Fruit fly (Drosophila melanogaster) whole organism, embryonic: ENCODE results near the gene AnxB9.
A peak's percentile ranks its signal among the peaks of the same experiment; 100 is the strongest.

Experiments
- Atf3 ChIP-seq: fragments of 200-800 bp; sonication (Bioruptor generic); optimal IDR thresholded peaks from 3 replicates; lab custom pipeline; 2016; ENCODE audit warnings: missing biosample characterization, missing genetic modification characterization
- C15 ChIP-seq: fragments of 200-800 bp; sonication (Bioruptor generic); IDR thresholded peaks from 3 replicates; pipeline ENCODE4 v1.3.6; 2022; ENCODE audit warnings: missing biosample characterization, missing genetic modification characterization
- CG10321 ChIP-seq: fragments of 200-800 bp; sonication (Bioruptor generic); IDR thresholded peaks from 2 replicates; pipeline ENCODE4 v1.3.6; 2022; ENCODE audit warnings: missing biosample characterization, missing genetic modification characterization
- CG11456 ChIP-seq: fragments of 200-800 bp; sonication (Bioruptor generic); IDR thresholded peaks from 3 replicates; pipeline ENCODE4 v1.3.6; 2022; ENCODE audit warnings: missing biosample characterization, missing genetic modification characterization
- CG14050 ChIP-seq: fragments of 200-800 bp; sonication (Bioruptor generic); IDR thresholded peaks from 3 replicates; pipeline ENCODE4 v1.3.6; 2022; ENCODE audit warnings: missing biosample characterization, missing genetic modification characterization
- CG17612 ChIP-seq: fragments of 200-800 bp; sonication (Bioruptor generic); IDR thresholded peaks from 2 replicates; pipeline ENCODE4 v1.3.6; 2022; ENCODE audit warnings: missing biosample characterization, missing genetic modification characterization
- CG2199 ChIP-seq: fragments of 200-800 bp; sonication (Bioruptor generic); IDR thresholded peaks from 3 replicates; pipeline ENCODE4 v1.3.6; 2022; ENCODE audit warnings: missing biosample characterization, missing genetic modification characterization
- CG30431 ChIP-seq: fragments of 200-800 bp; sonication (Bioruptor generic); optimal IDR thresholded peaks from 2 replicates; lab custom pipeline; 2017; ENCODE audit warnings: missing biosample characterization, missing genetic modification characterization
- CG32772 ChIP-seq: fragments of 200-800 bp; sonication (Bioruptor generic); IDR thresholded peaks from 2 replicates; pipeline ENCODE4 v1.3.6; 2022; ENCODE audit warnings: missing biosample characterization, missing genetic modification characterization
- CG3281 ChIP-seq: fragments of 200-800 bp; sonication (Bioruptor generic); optimal IDR thresholded peaks from 3 replicates; lab custom pipeline; 2017; ENCODE audit warnings: missing biosample characterization, mild to moderate bottlenecking, missing genetic modification characterization
- CG4854 ChIP-seq: fragments of 200-800 bp; sonication (Bioruptor generic); optimal IDR thresholded peaks from 2 replicates; lab custom pipeline; 2016; ENCODE audit warnings: missing biosample characterization, missing genetic modification characterization, inconsistent platforms
- CG6272 ChIP-seq: fragments of 200-800 bp; sonication (Bioruptor generic); IDR thresholded peaks from 2 replicates; pipeline ENCODE4 v1.3.6; 2022; ENCODE audit warnings: missing biosample characterization, missing genetic modification characterization
- CG7745 ChIP-seq: fragments of 200-800 bp; sonication (Bioruptor generic); optimal IDR thresholded peaks from 2 replicates; lab custom pipeline; 2018; ENCODE audit warnings: missing biosample characterization, mild to moderate bottlenecking, missing genetic modification characterization, moderate library complexity
- CG7839 ChIP-seq: fragments of 200-800 bp; sonication (Bioruptor generic); optimal IDR thresholded peaks from 3 replicates; lab custom pipeline; 2018; ENCODE audit warnings: missing biosample characterization, mild to moderate bottlenecking, missing genetic modification characterization, moderate library complexity
- Dek ChIP-seq: fragments of 200-800 bp; sonication (Bioruptor generic); optimal IDR thresholded peaks from 3 replicates; lab custom pipeline; 2019; ENCODE audit warnings: missing biosample characterization, mild to moderate bottlenecking, missing genetic modification characterization, moderate library complexity
- Dp ChIP-seq: fragments of 200-800 bp; sonication (Bioruptor generic); optimal IDR thresholded peaks from 2 replicates; lab custom pipeline; 2018; ENCODE audit warnings: missing biosample characterization, mild to moderate bottlenecking, missing genetic modification characterization, moderate library complexity
- Eip74EF ChIP-seq, 2 experiments: fragments of 200-800 bp in 1 of 2; fragments of >200 bp in 1 of 2; sonication (Bioruptor generic) in 1 of 2; optimal IDR thresholded peaks; 2 replicates each; lab custom pipeline; 2017 to 2019; ENCODE audit warnings: missing biosample characterization in 2 of 2, missing genetic modification characterization in 2 of 2, mild to moderate bottlenecking in 1 of 2, moderate library complexity in 1 of 2
- Ets97D ChIP-seq: fragments of 200-800 bp; sonication (Bioruptor generic); optimal IDR thresholded peaks from 3 replicates; lab custom pipeline; 2016; ENCODE audit warnings: missing biosample characterization, missing genetic modification characterization
- H15 ChIP-seq: fragments of 200-800 bp; sonication (Bioruptor generic); IDR thresholded peaks from 3 replicates; pipeline ENCODE4 v1.3.6; 2022; ENCODE audit warnings: missing biosample characterization, missing genetic modification characterization
- HmgD ChIP-seq: fragments of 200-800 bp; sonication (Bioruptor generic); optimal IDR thresholded peaks from 3 replicates; lab custom pipeline; 2016; ENCODE audit warnings: missing biosample characterization, missing genetic modification characterization
- Hsf ChIP-seq: fragments of 200-800 bp; sonication (Bioruptor generic); optimal IDR thresholded peaks from 3 replicates; lab custom pipeline; 2016; ENCODE audit warnings: missing biosample characterization, missing genetic modification characterization
- Lhr ChIP-seq: fragments of 200-800 bp; sonication (Bioruptor generic); optimal IDR thresholded peaks from 3 replicates; lab custom pipeline; 2017; ENCODE audit warnings: mild to moderate bottlenecking, missing biosample characterization, missing genetic modification reagents, missing genetic modification characterization
- Max ChIP-seq: fragments of 200-800 bp; sonication (Bioruptor generic); optimal IDR thresholded peaks from 2 replicates; lab custom pipeline; 2016; ENCODE audit warnings: missing biosample characterization, mild to moderate bottlenecking, missing genetic modification characterization
- Meics ChIP-seq: fragments of 200-800 bp; sonication (Bioruptor generic); optimal IDR thresholded peaks from 2 replicates; lab custom pipeline; 2017; ENCODE audit warnings: missing biosample characterization, mild to moderate bottlenecking, missing genetic modification characterization
- Poxn ChIP-seq: fragments of 200-800 bp; sonication (Bioruptor generic); IDR thresholded peaks from 2 replicates; pipeline ENCODE4 v1.3.6; 2022; ENCODE audit warnings: missing biosample characterization, missing genetic modification characterization
- Usf ChIP-seq: fragments of 200-800 bp; sonication (Bioruptor generic); optimal IDR thresholded peaks from 2 replicates; lab custom pipeline; 2017; ENCODE audit warnings: missing genotype, missing biosample characterization, missing genetic modification characterization
- al ChIP-seq: fragments of 200-800 bp; sonication (Bioruptor generic); IDR thresholded peaks from 2 replicates; pipeline ENCODE4 v1.3.6; 2022; ENCODE audit warnings: missing biosample characterization, missing genetic modification characterization
- ash1 ChIP-seq: fragments of 200-800 bp; sonication (Bioruptor generic); optimal IDR thresholded peaks from 2 replicates; lab custom pipeline; 2018; ENCODE audit warnings: missing biosample characterization, mild to moderate bottlenecking, missing genetic modification characterization
- btn ChIP-seq: fragments of 200-800 bp; sonication (Bioruptor generic); optimal IDR thresholded peaks from 2 replicates; lab custom pipeline; 2016; ENCODE audit warnings: missing biosample characterization, missing genetic modification characterization
- dmrt11E ChIP-seq: fragments of 200-800 bp; sonication (Bioruptor generic); optimal IDR thresholded peaks from 3 replicates; lab custom pipeline; 2018; ENCODE audit warnings: missing biosample characterization, mild to moderate bottlenecking, missing genetic modification characterization, moderate library complexity
- esg ChIP-seq: fragments of 200-800 bp; sonication (Bioruptor generic); conservative IDR thresholded peaks from 2 replicates; pipeline ENCODE4 v1.3.6; 2022; ENCODE audit warnings: missing biosample characterization, missing genetic modification characterization
- fu2 ChIP-seq: fragments of 200-800 bp; sonication (Bioruptor generic); optimal IDR thresholded peaks from 2 replicates; lab custom pipeline; 2016; ENCODE audit warnings: missing biosample characterization, missing genetic modification characterization
- her ChIP-seq: fragments of 200-800 bp; sonication (Bioruptor generic); optimal IDR thresholded peaks from 2 replicates; lab custom pipeline; 2016; ENCODE audit warnings: missing biosample characterization, missing genetic modification characterization
- hth ChIP-seq: fragments of >200 bp; optimal IDR thresholded peaks from 2 replicates; lab custom pipeline; 2017; ENCODE audit warnings: inconsistent platforms
- lbe ChIP-seq: fragments of 200-800 bp; sonication (Bioruptor generic); optimal IDR thresholded peaks from 2 replicates; lab custom pipeline; 2016; ENCODE audit warnings: missing biosample characterization, mild to moderate bottlenecking, missing genetic modification characterization
- maf-S ChIP-seq: fragments of 200-800 bp; sonication (Bioruptor generic); optimal IDR thresholded peaks from 2 replicates; lab custom pipeline; 2016; ENCODE audit warnings: missing biosample characterization, missing genetic modification characterization
- pho ChIP-seq: fragments of 200-800 bp; sonication (Bioruptor generic); optimal IDR thresholded peaks from 2 replicates; lab custom pipeline; 2016; ENCODE audit warnings: missing biosample characterization, missing genetic modification characterization
- prd ChIP-seq, 3 experiments: fragments of >200 bp in 2 of 3; fragments of 200-800 bp in 1 of 3; sonication (Bioruptor generic) in 1 of 3; optimal IDR thresholded peaks in 2 of 3; IDR thresholded peaks in 1 of 3; 2 replicates in 2 of 3; 3 replicates in 1 of 3; pipeline versions ENCODE4 v1.3.6 to Lab custom; 2017 to 2022; ENCODE audit warnings: missing biosample characterization in 1 of 3, missing genetic modification characterization in 1 of 3
- rib ChIP-seq: fragments of 200-800 bp; sonication (Bioruptor generic); IDR thresholded peaks from 2 replicates; pipeline ENCODE4 v1.3.6; 2022; ENCODE audit warnings: missing biosample characterization, missing genetic modification characterization
- sc ChIP-seq, 3 experiments: fragments of >200 bp in 2 of 3; fragments of 200-800 bp in 1 of 3; sonication (Bioruptor generic) in 1 of 3; optimal IDR thresholded peaks; 2 replicates in 2 of 3; 3 replicates in 1 of 3; lab custom pipeline; 2017; ENCODE audit warnings: mild to moderate bottlenecking in 1 of 3, missing biosample characterization in 1 of 3, missing genetic modification characterization in 1 of 3, missing genetic modification reagents in 1 of 3
- sens ChIP-seq: fragments of 200-800 bp; sonication (Bioruptor generic); peaks from one replicate; lab custom pipeline; 2016; ENCODE audit warnings: missing biosample characterization, missing genetic modification characterization
- sisA ChIP-seq: fragments of 200-800 bp; sonication (Bioruptor generic); IDR thresholded peaks from 2 replicates; pipeline ENCODE4 v1.3.6; 2022; ENCODE audit warnings: missing biosample characterization, missing genetic modification characterization
- slou ChIP-seq: fragments of 200-800 bp; sonication (Bioruptor generic); optimal IDR thresholded peaks from 3 replicates; lab custom pipeline; 2016; ENCODE audit warnings: missing biosample characterization, missing genetic modification characterization
- slp2 ChIP-seq: fragments of 200-800 bp; sonication (Bioruptor generic); optimal IDR thresholded peaks from 2 replicates; lab custom pipeline; 2016; ENCODE audit warnings: missing biosample characterization, missing genetic modification characterization
- sob ChIP-seq: fragments of 200-800 bp; sonication (Bioruptor generic); IDR thresholded peaks from 2 replicates; pipeline ENCODE4 v1.3.6; 2022; ENCODE audit warnings: missing biosample characterization, missing genetic modification characterization
- sr ChIP-seq: fragments of 200-800 bp; sonication (Bioruptor generic); IDR thresholded peaks from 3 replicates; pipeline ENCODE4 v1.3.6; 2022; ENCODE audit warnings: missing biosample characterization, missing genetic modification characterization
- tll ChIP-seq, 2 experiments: fragments of 200-800 bp in 1 of 2; fragments of >200 bp in 1 of 2; sonication (Bioruptor generic) in 1 of 2; optimal IDR thresholded peaks; 2 replicates each; lab custom pipeline; 2017 to 2019; ENCODE audit warnings: missing biosample characterization in 2 of 2, missing genetic modification characterization in 2 of 2, mild to moderate bottlenecking in 1 of 2, moderate library complexity in 1 of 2
- tup ChIP-seq: fragments of 200-800 bp; sonication (Bioruptor generic); optimal IDR thresholded peaks from 2 replicates; lab custom pipeline; 2016; ENCODE audit warnings: missing biosample characterization, mild to moderate bottlenecking, missing genetic modification characterization, moderate library complexity
- twi ChIP-seq: fragments of 200-800 bp; optimal IDR thresholded peaks from 2 replicates; lab custom pipeline; 2019; ENCODE audit warnings: missing biosample characterization, mild to moderate bottlenecking, missing genetic modification characterization, moderate library complexity

AnxB9 gene

DNA sequence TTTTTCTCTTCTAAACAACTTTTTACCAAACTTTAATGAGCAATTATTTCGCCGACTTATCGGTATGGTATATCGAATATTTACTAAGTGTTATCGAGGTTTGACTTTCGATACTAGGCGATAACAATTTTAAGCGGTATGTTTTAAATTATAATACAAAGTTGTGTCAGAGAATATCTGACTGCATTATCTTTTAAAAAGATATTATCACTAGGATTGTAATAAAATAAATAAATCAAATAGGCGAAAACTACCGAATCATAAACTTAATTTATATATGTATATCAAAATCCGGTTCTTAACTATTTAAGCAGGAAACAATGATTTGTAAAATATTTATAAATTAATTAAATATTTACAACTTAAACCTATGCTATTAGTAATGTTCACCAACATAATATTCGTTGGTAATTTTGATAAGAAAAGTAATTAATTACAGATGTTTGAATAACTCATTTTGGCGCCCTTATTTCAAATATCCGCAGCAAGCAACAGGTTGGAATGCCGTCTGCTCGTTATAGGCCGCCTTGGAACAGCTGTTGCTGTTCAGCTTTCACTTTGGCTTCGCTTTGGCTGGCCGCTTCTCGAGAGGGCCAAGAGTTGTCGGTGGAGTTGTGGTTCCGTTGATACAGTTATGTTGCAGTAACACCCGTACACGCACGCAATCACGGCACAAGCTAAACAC, 43.0 kb downstream of the AnxB9 start, which contains the start of the genes Sec15 and rtet (continued):
- TF ChIP-seq CG2199 (no peak), slp2 (GFP tag; lab: Kevin White, UChicago) (peak; percentile 25), CG32772 (GFP tag; lab: Robert Waterston, UW) (no peak; the same call in 1 of the 2 replicates), hth (no peak), Lhr (GFP tag; lab: Kevin White, UChicago) (no peak), Eip74EF (GFP tag; optimal IDR thresholded peaks at IDR 0.05; lab: Kevin White, UChicago) (no peak), fu2 (GFP tag; lab: Kevin White, UChicago) (peak; percentile 5), twi (tag; lab: Kevin White, UChicago) (peak; percentile 47), C15 (no peak), btn (GFP tag; lab: Kevin White, UChicago) (no peak), CG3281 (peak; percentile 57), tup (GFP tag; lab: Kevin White, UChicago) (no peak), esg (no peak), CG10321 (GFP tag; lab: Robert Waterston, UW) (no peak), Dp (peak; percentile 80), Usf (GFP tag; lab: Kevin White, UChicago) (peak; percentile 40), Max (GFP tag; lab: Kevin White, UChicago) (peak; percentile 52), Dek (peak; percentile 3), Poxn (GFP tag; lab: Robert Waterston, UW) (no peak), sc (optimal IDR thresholded peaks at IDR 0.05; lab: Kevin White, UChicago) (no peak), sc (GFP tag; optimal IDR thresholded peaks at IDR 0.05; lab: Kevin White, UChicago) (peak; percentile 5), al (no peak), Hsf (GFP tag; lab: Kevin White, UChicago) (peak; percentile 60), sens (GFP tag; lab: Kevin White, UChicago) (peak; percentile 84), lbe (peak; percentile 7), HmgD (GFP tag; lab: Kevin White, UChicago) (no peak), CG4854 (GFP tag; lab: Kevin White, UChicago) (peak; percentile 17), CG17612 (GFP tag; lab: Robert Waterston, UW) (no peak), Meics (GFP tag; lab: Kevin White, UChicago) (peak; percentile 62), Ets97D (GFP tag; lab: Kevin White, UChicago) (peak; percentile 17), rib (GFP tag; lab: Robert Waterston, UW) (no peak), CG6272 (GFP tag; lab: Robert Waterston, UW) (peak; percentile 64), pho (GFP tag; lab: Kevin White, UChicago) (peak; percentile 42), maf-S (GFP tag; lab: Kevin White, UChicago) (no peak), Atf3 (GFP tag; lab: Kevin White, UChicago) (no peak), dmrt11E (peak; percentile 76), ash1 (GFP tag; lab: Kevin White, UChicago) (no peak), sisA (peak; percentile 29; the same call in 1 of the 2 replicates), sob (GFP tag; lab: Robert Waterston, UW) (peak; percentile 45), CG11456 (GFP tag; lab: Robert Waterston, UW) (peak; percentile 45; the same call in 1 of the 3 replicates), CG7839 (tag; lab: Kevin White, UChicago) (no peak), prd (optimal IDR thresholded peaks at IDR 0.05; lab: Kevin White, UChicago) (no peak), prd (GFP tag; IDR thresholded peaks at IDR 0.05; lab: Robert Waterston, UW) (peak; percentile 47; the same call in 2 of the 3 replicates), CG30431 (GFP tag; lab: Kevin White, UChicago) (peak; percentile 27), tll (GFP tag; optimal IDR thresholded peaks at IDR 0.05; lab: Kevin White, UChicago) (no peak), CG14050 (GFP tag; lab: Robert Waterston, UW) (peak; percentile 13; the same call in 1 of the 3 replicates), sr (GFP tag; lab: Robert Waterston, UW) (0 out of 3 replicates have a peak, but pooled peaks have one; percentile 22), H15 (GFP tag; lab: Robert Waterston, UW) (peak; percentile 47; the same call in 1 of the 3 replicates), CG7745 (no peak), her (GFP tag; lab: Kevin White, UChicago) (no peak), slou (GFP tag; lab: Kevin White, UChicago) (no peak)
